Fruit fly (Drosophila melanogaster): ENCODE data around the gene inaF-D.

inaF-D gene

DNA sequence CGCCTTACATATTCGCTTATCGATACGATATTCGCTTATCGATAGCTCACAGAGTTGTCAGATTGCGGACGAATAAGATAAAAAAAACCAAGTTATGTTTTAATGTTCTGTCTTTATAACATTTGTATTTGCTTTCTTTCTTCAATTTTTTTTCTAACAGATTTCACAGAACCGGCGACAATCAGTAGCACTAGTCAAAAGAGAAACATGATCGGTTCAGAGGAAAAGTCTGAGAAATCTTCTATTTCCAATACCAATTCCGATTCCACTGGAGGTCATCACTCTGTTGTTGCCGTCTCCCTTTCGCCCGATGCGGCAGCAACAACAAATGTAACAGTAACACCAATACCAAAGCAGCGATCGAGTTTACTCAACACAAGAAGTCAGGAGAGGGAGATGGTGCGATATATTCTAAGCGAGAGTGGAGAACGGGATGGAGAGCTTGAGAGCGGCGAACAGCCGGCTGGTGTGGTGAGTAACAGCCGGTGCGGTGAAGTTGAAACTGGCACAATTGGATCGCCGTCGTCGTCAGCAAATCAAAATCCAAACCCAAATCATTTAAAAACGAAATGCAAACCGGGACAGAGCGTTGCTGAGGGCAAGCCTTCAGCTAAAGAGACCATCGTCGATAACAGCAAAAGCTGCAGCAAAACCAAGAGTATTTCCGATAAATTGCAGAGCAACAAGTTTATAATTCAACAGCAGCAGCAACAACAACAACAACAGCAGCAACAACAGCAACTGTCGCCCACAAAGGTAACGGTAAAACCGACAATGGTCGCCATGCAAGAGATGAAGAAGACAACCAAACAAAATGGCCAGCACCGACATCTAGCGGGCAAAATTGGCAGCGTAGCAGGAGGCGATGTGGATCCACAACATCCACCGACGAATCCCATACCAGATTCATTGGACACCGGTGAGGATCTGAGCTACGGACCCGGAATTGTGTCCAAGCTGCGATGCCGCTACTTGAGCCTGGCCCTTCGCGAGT lies 47.0 kb downstream of the inaF-D start (continued):
- no peak for TF ChIP-seq schlank (tag; optimal IDR thresholded peaks at IDR 0.05)
- 0 out of 3 replicates have a peak, but pooled peaks have one; percentile 21 for TF ChIP-seq gce (GFP tag; IDR thresholded peaks at IDR 0.05)
- TF ChIP-seq CG17612 (GFP tag; IDR thresholded peaks at IDR 0.05): no peak
- peak; percentile 16 for TF ChIP-seq CG12071 (GFP tag; optimal IDR thresholded peaks at IDR 0.05)
- TF ChIP-seq NFAT (GFP tag; IDR thresholded peaks at IDR 0.05): peak; percentile 41; the same call in 1 of the 2 replicates
- TF ChIP-seq ERR (GFP tag; optimal IDR thresholded peaks at IDR 0.05): peak; percentile 82
- peak; percentile 86 for TF ChIP-seq Dp (GFP tag; optimal IDR thresholded peaks at IDR 0.05)
- TF ChIP-seq Sry-δ (GFP tag; optimal IDR thresholded peaks at IDR 0.05): peak; percentile 75
- TF ChIP-seq CG2120 (GFP tag; optimal IDR thresholded peaks at IDR 0.05): peak; percentile 85
- TF ChIP-seq CG17568 (GFP tag; optimal IDR thresholded peaks at IDR 0.05): peak; percentile 19
- peak; percentile 59 for TF ChIP-seq pnt (GFP tag; optimal IDR thresholded peaks at IDR 0.05)
- peak; percentile 53 for TF ChIP-seq chn (GFP tag; optimal IDR thresholded peaks at IDR 0.05)
- TF ChIP-seq CG17802 (tag; optimal IDR thresholded peaks at IDR 0.05): no peak
- peak; percentile 60 for TF ChIP-seq HmgZ (tag; optimal IDR thresholded peaks at IDR 0.05)
- peak; percentile 95 for TF ChIP-seq ftz-f1 (GFP tag; optimal IDR thresholded peaks at IDR 0.05)
- TF ChIP-seq CG2202 (tag; optimal IDR thresholded peaks at IDR 0.05): no peak
- peak; percentile 46 for TF ChIP-seq Ssrp (tag; optimal IDR thresholded peaks at IDR 0.05)
- TF ChIP-seq ems (GFP tag; optimal IDR thresholded peaks at IDR 0.05): peak; percentile 43
- peak; percentile 41 for TF ChIP-seq CG18619 (GFP tag; optimal IDR thresholded peaks at IDR 0.05)
- peak; percentile 63 for TF ChIP-seq CG13296 (GFP tag; optimal IDR thresholded peaks at IDR 0.05)
- TF ChIP-seq CG12104 (GFP tag; optimal IDR thresholded peaks at IDR 0.05): peak; percentile 50
- no peak for TF ChIP-seq sim (GFP tag; IDR thresholded peaks at IDR 0.05)
- TF ChIP-seq z (GFP tag; IDR thresholded peaks at IDR 0.05): peak; percentile 65; the same call in 2 of the 3 replicates
- TF ChIP-seq CG13624 (GFP tag; optimal IDR thresholded peaks at IDR 0.05): peak; percentile 74
- peak; percentile 14 for TF ChIP-seq yki (optimal IDR thresholded peaks at IDR 0.05)
- no peak for TF ChIP-seq CG1529 (GFP tag; optimal IDR thresholded peaks at IDR 0.05)
- TF ChIP-seq crp (GFP tag; optimal IDR thresholded peaks at IDR 0.05): peak in 1 of 2 experiments; percentile 23
- TF ChIP-seq grau (tag; optimal IDR thresholded peaks at IDR 0.05): peak; percentile 76
- TF ChIP-seq Fer3 (tag; optimal IDR thresholded peaks at IDR 0.05): peak; percentile 49
- TF ChIP-seq onecut (GFP tag; IDR thresholded peaks at IDR 0.05): peak; percentile 9; the same call in 1 of the 2 replicates
- TF ChIP-seq mirr (GFP tag; optimal IDR thresholded peaks at IDR 0.05): peak; percentile 73
- peak; percentile 42; the same call in 1 of the 2 replicates for TF ChIP-seq CG11247 (GFP tag; IDR thresholded peaks at IDR 0.05)
- peak; percentile 72 for TF ChIP-seq CG8290 (GFP tag; optimal IDR thresholded peaks at IDR 0.05)
- TF ChIP-seq CG8290 (tag; optimal IDR thresholded peaks at IDR 0.05): peak; percentile 77 to 89
- no peak for TF ChIP-seq CG3726 (GFP tag; IDR thresholded peaks at IDR 0.05)
- TF ChIP-seq Fer1 (GFP tag; optimal IDR thresholded peaks at IDR 0.05): peak; percentile 71
- peak; percentile 30 for TF ChIP-seq CG6813 (GFP tag; optimal IDR thresholded peaks at IDR 0.05)
- 0 out of 2 replicates have a peak, but pooled peaks have one; percentile 22 for TF ChIP-seq Awh (GFP tag; IDR thresholded peaks at IDR 0.05)
- TF ChIP-seq eyg (GFP tag; optimal IDR thresholded peaks at IDR 0.05): peak; percentile 44
- TF ChIP-seq Dip2 (GFP tag; IDR thresholded peaks at IDR 0.05): no peak
- TF ChIP-seq CG43689 (GFP tag; IDR thresholded peaks at IDR 0.05): no peak
- peak; percentile 75 for TF ChIP-seq CG9932 (GFP tag; IDR thresholded peaks at IDR 0.05)
- peak; percentile 45; the same call in 1 of the 3 replicates for TF ChIP-seq CG6791 (GFP tag; IDR thresholded peaks at IDR 0.05; ENCODE audit: partially characterized antibody)
- peak; percentile 34; the same call in 1 of the 2 replicates for TF ChIP-seq CG2129 (GFP tag; IDR thresholded peaks at IDR 0.05; ENCODE audit: partially characterized antibody)
- no peak for TF ChIP-seq esg (GFP tag; conservative IDR thresholded peaks at IDR 0.05)
- peak; percentile 31 for TF ChIP-seq emc (GFP tag; optimal IDR thresholded peaks at IDR 0.05)
- TF ChIP-seq Hr51 (GFP tag; optimal IDR thresholded peaks at IDR 0.05): peak; percentile 24 to 59
- peak; percentile 6 for TF ChIP-seq CG8089 (GFP tag; optimal IDR thresholded peaks at IDR 0.05)

Data from whole organism, embryonic.